Fruit fly (Drosophila melanogaster): Measurements from ENCODE around the gene CG31371.

Gene CG31371

DNA sequence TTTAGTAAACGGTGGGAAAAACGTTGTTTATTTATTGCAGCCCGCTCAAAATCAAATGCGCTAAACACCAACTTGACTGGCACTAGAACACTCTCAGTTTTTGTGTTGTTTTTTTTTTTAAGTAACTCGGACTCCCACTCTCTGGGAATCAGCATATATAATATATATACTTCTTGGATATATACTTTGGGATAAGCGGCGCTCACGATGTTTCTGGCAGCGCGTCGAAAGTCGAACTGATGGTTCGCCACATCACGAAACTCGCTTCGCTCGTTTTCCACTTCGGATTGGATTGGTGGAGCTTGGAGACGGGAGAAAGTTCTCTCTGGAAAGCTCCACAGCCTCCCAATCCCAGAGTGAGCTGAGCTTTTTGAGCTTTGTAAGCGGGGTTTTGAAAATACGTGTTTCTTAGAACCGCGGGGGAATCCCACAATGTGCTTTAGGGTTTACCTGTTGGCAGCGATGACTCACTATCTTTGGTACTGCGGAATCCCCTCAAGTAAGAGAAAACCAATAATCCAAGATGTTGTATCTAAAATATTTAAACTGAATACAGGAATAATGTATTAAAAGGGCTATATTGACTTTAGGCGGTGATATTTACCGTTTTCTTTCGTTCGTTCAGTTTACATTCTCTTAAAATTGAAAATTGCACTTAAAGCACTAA, 23.6 kb upstream of the CG31371 start, which contains the start of gene jdp:
TSS of gene jdp (minus strand) at position 239 of the 667 bp plus-strand sequence.
- peak; percentile 39 for TF ChIP-seq CG33017 (tag; optimal IDR thresholded peaks at IDR 0.05)
- TF ChIP-seq CG14711 (tag; optimal IDR thresholded peaks at IDR 0.05) = no peak
- TF ChIP-seq cic (GFP tag; optimal IDR thresholded peaks at IDR 0.05) = no peak
- TF ChIP-seq Hr96 (GFP tag; optimal IDR thresholded peaks at IDR 0.05) = no peak
- TF ChIP-seq CG11617 (GFP tag; optimal IDR thresholded peaks at IDR 0.05) = no peak
- TF ChIP-seq ovo (GFP tag; optimal IDR thresholded peaks at IDR 0.05) = no peak
- TF ChIP-seq kay (GFP tag; ENCODE audit: borderline replicate concordance) = peak; percentile 89
- TF ChIP-seq Crg-1 (GFP tag; optimal IDR thresholded peaks at IDR 0.05) = no peak
- TF ChIP-seq Mnt (GFP tag; optimal IDR thresholded peaks at IDR 0.05) = no peak
- TF ChIP-seq pad (GFP tag; optimal IDR thresholded peaks at IDR 0.05) = no peak
- TF ChIP-seq CG7045 (GFP tag; optimal IDR thresholded peaks at IDR 0.05) = no peak
- TF ChIP-seq cnc (optimal IDR thresholded peaks at IDR 0.05) = no peak
- no peak for TF ChIP-seq bab1 (GFP tag; optimal IDR thresholded peaks at IDR 0.05)
- peak; percentile 26 for TF ChIP-seq toe (GFP tag; optimal IDR thresholded peaks at IDR 0.05)
- peak; percentile 8 for TF ChIP-seq CG7101 (tag; optimal IDR thresholded peaks at IDR 0.05)
- peak; percentile 29 for TF ChIP-seq CG12768 (GFP tag; optimal IDR thresholded peaks at IDR 0.05)
- TF ChIP-seq tj (GFP tag; optimal IDR thresholded peaks at IDR 0.05) = no peak
- no peak for TF ChIP-seq CG5204 (GFP tag; optimal IDR thresholded peaks at IDR 0.05)
- no peak for TF ChIP-seq CG1620 (GFP tag; optimal IDR thresholded peaks at IDR 0.05)
- no peak for TF ChIP-seq Clk (GFP tag; optimal IDR thresholded peaks at IDR 0.05)

DNA sequence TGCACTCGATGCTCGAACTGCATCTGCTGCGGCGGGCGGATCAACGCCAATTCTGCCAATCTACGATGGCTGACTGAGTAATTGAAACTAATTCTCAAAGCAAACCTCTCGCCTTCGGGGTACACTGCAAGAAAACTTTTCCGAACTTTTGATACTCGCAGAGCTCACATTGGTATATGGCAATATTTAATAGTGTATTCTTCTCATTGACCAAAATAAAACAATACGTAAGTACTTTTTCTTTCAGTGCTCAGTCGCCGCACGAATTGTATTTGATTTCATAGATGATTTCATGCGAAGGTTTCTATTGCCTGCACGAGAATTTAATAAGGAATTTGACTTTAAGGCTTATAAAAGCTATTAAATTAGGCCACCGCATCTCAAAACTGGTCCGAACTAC, 22.3 kb upstream of the CG31371 start:
- TF ChIP-seq CG5204 (GFP tag; optimal IDR thresholded peaks at IDR 0.05) = no peak
- TF ChIP-seq bab1 (GFP tag; optimal IDR thresholded peaks at IDR 0.05) = no peak
- no peak for TF ChIP-seq cic (GFP tag; optimal IDR thresholded peaks at IDR 0.05)
- no peak for TF ChIP-seq CG14711 (tag; optimal IDR thresholded peaks at IDR 0.05)
- TF ChIP-seq CG12768 (GFP tag; optimal IDR thresholded peaks at IDR 0.05) = no peak

DNA sequence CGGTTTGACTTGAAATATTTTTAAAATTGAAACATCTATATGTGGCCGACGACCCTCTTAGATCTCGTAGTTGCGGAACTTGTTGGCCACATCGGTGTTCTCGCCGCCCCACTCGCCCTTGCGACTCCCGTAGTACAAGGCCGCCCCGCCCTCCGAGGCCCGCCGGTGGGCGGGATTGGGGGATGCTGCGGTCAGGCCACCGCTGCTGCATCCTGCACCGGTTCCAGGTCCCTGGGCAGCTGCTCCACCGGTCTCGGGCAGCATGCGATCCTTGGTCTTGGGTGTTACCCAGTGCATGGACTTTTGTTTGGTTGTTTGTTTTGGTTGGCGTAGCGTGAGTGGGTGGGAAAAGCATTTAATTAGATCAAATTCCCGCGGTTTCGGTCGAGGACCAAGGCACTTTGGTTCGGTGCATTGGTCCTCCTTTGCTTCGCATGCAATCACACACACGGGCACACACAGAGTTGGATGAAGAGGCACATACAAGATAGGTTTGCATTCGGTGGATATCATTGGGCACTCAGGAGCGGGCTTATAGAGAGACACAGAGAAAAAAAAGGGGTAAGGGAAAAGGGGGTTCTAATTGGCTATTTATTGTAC, 15.1 kb upstream of the CG31371 start:
- TF ChIP-seq Clk (GFP tag; optimal IDR thresholded peaks at IDR 0.05) (no peak), CG7045 (GFP tag; optimal IDR thresholded peaks at IDR 0.05) (no peak), CG1620 (GFP tag; optimal IDR thresholded peaks at IDR 0.05) (no peak), CG14711 (tag; optimal IDR thresholded peaks at IDR 0.05) (no peak)

DNA sequence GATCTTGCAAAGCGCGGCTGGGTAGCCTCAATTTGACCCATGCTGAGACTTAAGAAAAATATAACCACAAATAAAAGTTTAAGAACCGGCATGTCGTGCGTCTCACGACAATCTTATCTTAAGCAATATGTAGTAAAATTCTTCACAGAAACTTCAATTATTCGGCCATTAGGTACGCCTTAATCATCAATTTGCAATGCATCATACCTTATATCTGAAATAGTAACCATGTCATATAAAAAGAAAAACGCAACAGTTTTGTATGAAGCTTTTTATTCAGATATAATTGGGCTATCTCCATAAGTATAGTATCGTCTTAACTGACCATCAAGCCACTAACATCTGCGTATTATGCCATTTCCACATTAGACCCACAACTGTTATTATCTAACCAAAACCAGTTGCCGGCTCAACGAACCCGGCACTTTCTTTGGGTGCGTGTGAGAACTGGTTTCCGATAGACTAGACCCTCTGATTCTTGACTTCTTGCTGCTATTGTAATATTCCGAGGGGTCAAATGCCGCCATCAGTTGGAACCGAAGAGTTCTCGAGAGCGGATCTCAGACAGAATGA, 11.0 kb upstream of the CG31371 start, which contains the start of the genes CG31524 and CG9698:
TSS of gene CG31524 (minus strand) at position 101 of the 573 bp plus-strand sequence.
TSS of gene CG9698 (plus strand) at position 523 of the 573 bp plus-strand sequence.
- TF ChIP-seq cic (GFP tag; optimal IDR thresholded peaks at IDR 0.05) (no peak), CG33017 (tag; optimal IDR thresholded peaks at IDR 0.05) (no peak), cnc (optimal IDR thresholded peaks at IDR 0.05) (no peak), Hr96 (GFP tag; optimal IDR thresholded peaks at IDR 0.05) (no peak), CG1620 (GFP tag; optimal IDR thresholded peaks at IDR 0.05) (no peak), Mnt (GFP tag; optimal IDR thresholded peaks at IDR 0.05) (no peak), CG7101 (tag; optimal IDR thresholded peaks at IDR 0.05) (no peak), pad (GFP tag; optimal IDR thresholded peaks at IDR 0.05) (no peak), CG12768 (GFP tag; optimal IDR thresholded peaks at IDR 0.05) (no peak), Clk (GFP tag; optimal IDR thresholded peaks at IDR 0.05) (no peak), ovo (GFP tag; optimal IDR thresholded peaks at IDR 0.05) (no peak)

DNA sequence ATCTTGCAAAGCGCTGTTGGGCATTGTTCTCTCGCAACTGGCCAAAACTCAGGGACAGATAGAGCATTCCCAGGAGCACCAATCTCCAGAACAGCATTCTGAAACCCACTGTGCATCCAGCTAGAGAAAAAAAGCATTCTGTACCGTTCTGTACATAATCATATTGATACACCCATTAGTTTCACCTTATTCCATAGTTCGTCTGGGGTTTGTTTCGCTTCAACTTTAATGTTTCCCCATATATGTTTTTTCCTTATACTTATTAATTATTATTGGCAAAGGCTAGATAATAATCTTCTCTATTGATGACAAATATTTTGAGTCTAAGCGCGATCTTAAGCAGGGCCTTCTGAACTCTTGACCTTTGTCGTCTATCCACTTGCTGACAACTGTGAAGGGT, 8.8 kb upstream of the CG31371 start, which contains the start of gene PH4alphaNE2:
TSS of gene PH4alphaNE2 (minus strand) at position 101 of the 400 bp plus-strand sequence.
- TF ChIP-seq Crg-1 (GFP tag; optimal IDR thresholded peaks at IDR 0.05) (no peak), cnc (optimal IDR thresholded peaks at IDR 0.05) (no peak), CG7045 (GFP tag; optimal IDR thresholded peaks at IDR 0.05) (no peak), CG12768 (GFP tag; optimal IDR thresholded peaks at IDR 0.05) (no peak), pad (GFP tag; optimal IDR thresholded peaks at IDR 0.05) (no peak), bab1 (GFP tag; optimal IDR thresholded peaks at IDR 0.05) (no peak), CG7101 (tag; optimal IDR thresholded peaks at IDR 0.05) (no peak)

- TF ChIP-seq cic (GFP tag; optimal IDR thresholded peaks at IDR 0.05) = no peak
- TF ChIP-seq bab1 (GFP tag; optimal IDR thresholded peaks at IDR 0.05) = no peak
- no peak for TF ChIP-seq tj (GFP tag; optimal IDR thresholded peaks at IDR 0.05)
- no peak for TF ChIP-seq kay (GFP tag; ENCODE audit: borderline replicate concordance)
- TF ChIP-seq CG12768 (GFP tag; optimal IDR thresholded peaks at IDR 0.05) = no peak
- no peak for TF ChIP-seq CG5204 (GFP tag; optimal IDR thresholded peaks at IDR 0.05)
Observed at dm6 chr3R:30507723-30508122, 4.4 kb upstream of the CG31371 start, which contains the start of gene CG34041. Gene CG34041 (plus strand): TSS chr3R:30508023.

dm6 chr3R:30505561-30506037, 2.3 kb upstream of the CG31371 start, which contains the start of the genes PH4alphaSG1 and CG15539:
Gene PH4alphaSG1 (minus strand): TSS chr3R:30505661.
Gene CG15539 (plus strand): TSS chr3R:30505987.
- TF ChIP-seq cnc (optimal IDR thresholded peaks at IDR 0.05) (no peak), CG5204 (GFP tag; optimal IDR thresholded peaks at IDR 0.05) (no peak), CG7101 (tag; optimal IDR thresholded peaks at IDR 0.05) (no peak), cic (GFP tag; optimal IDR thresholded peaks at IDR 0.05) (no peak), CG14711 (tag; optimal IDR thresholded peaks at IDR 0.05) (no peak), toe (GFP tag; optimal IDR thresholded peaks at IDR 0.05) (no peak), Crg-1 (GFP tag; optimal IDR thresholded peaks at IDR 0.05) (no peak), CG33017 (tag; optimal IDR thresholded peaks at IDR 0.05) (no peak), CG7045 (GFP tag; optimal IDR thresholded peaks at IDR 0.05) (no peak), Clk (GFP tag; optimal IDR thresholded peaks at IDR 0.05) (no peak), Mnt (GFP tag; optimal IDR thresholded peaks at IDR 0.05) (no peak), tj (GFP tag; optimal IDR thresholded peaks at IDR 0.05) (no peak), pad (GFP tag; optimal IDR thresholded peaks at IDR 0.05) (no peak), Hr96 (GFP tag; optimal IDR thresholded peaks at IDR 0.05) (no peak), ovo (GFP tag; optimal IDR thresholded peaks at IDR 0.05) (no peak)
